Fruit fly (Drosophila melanogaster): ENCODE data around the gene Efr.

Gene Efr

DNA sequence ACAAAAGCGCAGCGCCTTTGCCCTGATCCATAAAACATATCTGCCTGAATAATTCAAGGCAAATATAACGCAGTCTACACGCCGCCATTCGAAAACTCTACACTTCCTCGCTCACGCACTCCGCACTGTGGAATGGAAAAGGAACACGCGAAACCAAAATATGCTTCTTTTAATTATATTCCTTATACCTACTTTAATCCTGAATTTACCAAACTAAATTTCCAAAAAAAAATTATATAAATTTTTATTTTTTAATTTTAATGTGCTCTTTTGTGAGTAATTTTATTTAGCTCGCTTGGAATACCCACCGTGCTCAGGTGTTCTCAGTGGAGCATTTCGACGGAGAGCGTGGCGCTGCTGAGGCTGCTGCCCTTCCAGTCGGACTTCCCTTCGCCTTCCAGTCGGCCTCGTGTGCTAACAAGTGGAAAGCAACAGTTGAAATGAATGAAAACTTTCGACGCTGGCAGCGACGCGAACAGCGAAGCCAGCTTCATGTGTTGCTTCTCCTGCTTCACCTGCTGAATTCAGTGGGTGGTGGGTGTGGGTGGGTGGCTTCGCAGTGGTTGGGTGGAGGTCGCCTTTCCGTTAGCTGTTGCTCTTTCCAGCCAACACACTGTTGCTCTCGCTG, 26.5 kb upstream of the Efr start (continued):
- TF ChIP-seq esn (GFP tag; optimal IDR thresholded peaks at IDR 0.05) (peak; percentile 69), Hr39 (GFP tag; optimal IDR thresholded peaks at IDR 0.05) (no peak), CG34406 (GFP tag; optimal IDR thresholded peaks at IDR 0.05) (peak; percentile 69), dsx (GFP tag; optimal IDR thresholded peaks at IDR 0.05; ENCODE audit: poor library complexity, severe bottlenecking) (peak; percentile 49), CG9139 (GFP tag; optimal IDR thresholded peaks at IDR 0.05) (peak; percentile 51), CG6854 (GFP tag; optimal IDR thresholded peaks at IDR 0.05) (no peak), CG11762 (GFP tag; optimal IDR thresholded peaks at IDR 0.05; ENCODE audit: insufficient read depth) (peak; percentile 7), CG8119 (GFP tag; IDR thresholded peaks at IDR 0.05) (peak; percentile 81), Eip75B (GFP tag; optimal IDR thresholded peaks at IDR 0.05) (peak; percentile 47), CG4318 (GFP tag; optimal IDR thresholded peaks at IDR 0.05) (peak; percentile 63), CG6163 (GFP tag; IDR thresholded peaks at IDR 0.05) (peak; percentile 89), fkh (GFP tag; optimal IDR thresholded peaks at IDR 0.05) (no peak), acj6 (GFP tag; optimal IDR thresholded peaks at IDR 0.05) (peak; percentile 70), CG6792 (GFP tag; optimal IDR thresholded peaks at IDR 0.05) (peak; percentile 52), CG3919 (GFP tag; optimal IDR thresholded peaks at IDR 0.05) (peak; percentile 65), lz (GFP tag; optimal IDR thresholded peaks at IDR 0.05) (peak; percentile 46), Eip78C (GFP tag) (peak; percentile 90), CG11902 (GFP tag; optimal IDR thresholded peaks at IDR 0.05) (peak; percentile 15), fd59A (GFP tag; optimal IDR thresholded peaks at IDR 0.05) (peak; percentile 48), CG15336 (GFP tag; IDR thresholded peaks at IDR 0.05) (peak; percentile 82), CG32006 (GFP tag; optimal IDR thresholded peaks at IDR 0.05) (peak; percentile 79), Sox15 (GFP tag; optimal IDR thresholded peaks at IDR 0.05) (no peak), cyc (GFP tag; optimal IDR thresholded peaks at IDR 0.05) (peak; percentile 43), Blimp-1 (GFP tag; optimal IDR thresholded peaks at IDR 0.05) (no peak), eg (GFP tag; IDR thresholded peaks at IDR 0.05) (peak; percentile 89), spab (GFP tag; optimal IDR thresholded peaks at IDR 0.05) (peak; percentile 50), achi (GFP tag; optimal IDR thresholded peaks at IDR 0.05) (peak; percentile 72), Met (GFP tag; optimal IDR thresholded peaks at IDR 0.05) (peak; percentile 61), topi (GFP tag; optimal IDR thresholded peaks at IDR 0.05) (peak; percentile 54), fd85E (GFP tag; optimal IDR thresholded peaks at IDR 0.05) (no peak), Sox14 (GFP tag; optimal IDR thresholded peaks at IDR 0.05) (peak; percentile 49), Ets96B (tag; optimal IDR thresholded peaks at IDR 0.05) (peak; percentile 71), Gug (GFP tag; IDR thresholded peaks at IDR 0.05) (peak; percentile 81)

DNA sequence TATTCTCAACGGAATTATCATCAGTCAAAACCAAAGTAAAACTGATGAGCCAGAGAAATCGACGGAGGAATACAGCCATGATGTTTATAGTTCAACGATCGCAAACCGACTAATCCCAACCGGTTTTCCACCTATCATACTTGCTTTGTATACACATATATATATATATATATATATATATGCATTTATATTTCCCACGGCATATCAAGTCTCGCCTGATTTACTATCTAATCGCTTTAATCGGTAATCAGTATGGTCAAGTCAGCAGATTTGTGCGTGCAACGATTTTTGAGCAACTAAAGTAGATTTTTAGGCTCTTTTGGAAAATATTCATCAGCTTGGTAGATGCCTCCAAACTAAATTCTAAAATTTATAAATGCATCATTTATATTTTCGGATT, 23.4 kb upstream of the Efr start, which contains the start of gene CG32750:
Gene CG32750 (minus strand): TSS at position 101 of the 400 bp plus-strand sequence.
- TF ChIP-seq dac (GFP tag; optimal IDR thresholded peaks at IDR 0.05) (no peak), fd59A (GFP tag; optimal IDR thresholded peaks at IDR 0.05) (no peak), Ets21C (GFP tag; optimal IDR thresholded peaks at IDR 0.05) (no peak), Sox14 (GFP tag; optimal IDR thresholded peaks at IDR 0.05) (no peak), Sox102F (GFP tag; optimal IDR thresholded peaks at IDR 0.05) (no peak), CG7368 (GFP tag; optimal IDR thresholded peaks at IDR 0.05) (no peak), CG15336 (GFP tag; IDR thresholded peaks at IDR 0.05) (no peak), Ets96B (tag; optimal IDR thresholded peaks at IDR 0.05) (no peak), CG8319 (GFP tag; optimal IDR thresholded peaks at IDR 0.05) (no peak), Hr38 (GFP tag; optimal IDR thresholded peaks at IDR 0.05) (no peak), CG8632 (GFP tag; optimal IDR thresholded peaks at IDR 0.05) (no peak), vri (GFP tag; optimal IDR thresholded peaks at IDR 0.05) (no peak), Blimp-1 (GFP tag; optimal IDR thresholded peaks at IDR 0.05) (no peak), CG3032 (tag; optimal IDR thresholded peaks at IDR 0.05) (no peak), topi (GFP tag; optimal IDR thresholded peaks at IDR 0.05) (no peak)

Measured in whole organism, prepupa.